Fruit fly (Drosophila melanogaster) whole organism, embryonic: Measurements from ENCODE around the gene CG17329.

Source experiments
- Adf1 ChIP-seq: fragments of 200-800 bp; sonication (Bioruptor generic); IDR thresholded peaks from 2 replicates; pipeline ENCODE4 v1.3.6; 2022; ENCODE audit warnings: missing biosample characterization, missing genetic modification characterization
- Asciz ChIP-seq: fragments of 200-800 bp; sonication (Bioruptor generic); optimal IDR thresholded peaks from 2 replicates; lab custom pipeline; 2017; ENCODE audit warnings: missing biosample characterization, mild to moderate bottlenecking, missing genetic modification characterization, missing genetic modification reagents
- Blimp-1 ChIP-seq: fragments of 200-800 bp; sonication (Bioruptor generic); optimal IDR thresholded peaks from 3 replicates; lab custom pipeline; 2018; ENCODE audit warnings: missing biosample characterization, missing genetic modification characterization, mild to moderate bottlenecking, moderate library complexity, missing genetic modification reagents
- BtbVII ChIP-seq: fragments of 200-800 bp; sonication (Bioruptor generic); optimal IDR thresholded peaks from 3 replicates; lab custom pipeline; 2017; ENCODE audit warnings: missing biosample characterization, mild to moderate bottlenecking, missing genetic modification characterization
- CG11085 ChIP-seq: fragments of 200-800 bp; sonication (Bioruptor generic); IDR thresholded peaks from 2 replicates; pipeline ENCODE4 v1.3.6; 2022; ENCODE audit warnings: missing biosample characterization, missing genetic modification characterization
- CG12659 ChIP-seq: fragments of 200-800 bp; sonication (Bioruptor generic); optimal IDR thresholded peaks from 3 replicates; lab custom pipeline; 2017; ENCODE audit warnings: mild to moderate bottlenecking, missing biosample characterization, missing genetic modification reagents, missing genetic modification characterization
- CG14710 ChIP-seq: fragments of 200-800 bp; sonication (Bioruptor generic); optimal IDR thresholded peaks from 3 replicates; lab custom pipeline; 2019; ENCODE audit warnings: missing biosample characterization, mild to moderate bottlenecking, missing genetic modification characterization, moderate library complexity
- CG18476 ChIP-seq: fragments of 200-800 bp; sonication (Bioruptor generic); optimal IDR thresholded peaks from 2 replicates; lab custom pipeline; 2016; ENCODE audit warnings: missing biosample characterization, mild to moderate bottlenecking, missing genetic modification characterization
- CG2678 ChIP-seq: fragments of 200-800 bp; sonication (Bioruptor generic); optimal IDR thresholded peaks from 3 replicates; lab custom pipeline; 2019; ENCODE audit warnings: missing biosample characterization, mild to moderate bottlenecking, missing genetic modification characterization, moderate library complexity
- CG30403 ChIP-seq: fragments of 200-800 bp; sonication (Bioruptor generic); optimal IDR thresholded peaks from 3 replicates; lab custom pipeline; 2016; ENCODE audit warnings: missing biosample characterization, missing genetic modification characterization
- CG4424 ChIP-seq: fragments of 200-800 bp; sonication (Bioruptor generic); optimal IDR thresholded peaks from 3 replicates; lab custom pipeline; 2016; ENCODE audit warnings: missing biosample characterization, missing genetic modification characterization
- CG5245 ChIP-seq: fragments of 200-800 bp; sonication (Bioruptor generic); optimal IDR thresholded peaks from 3 replicates; lab custom pipeline; 2016; ENCODE audit warnings: missing biosample characterization, missing genetic modification characterization
- CG7357 ChIP-seq: fragments of 200-800 bp; sonication (Bioruptor generic); IDR thresholded peaks from 3 replicates; pipeline ENCODE4 v1.3.6; 2022; ENCODE audit warnings: missing biosample characterization, missing genetic modification characterization
- CG7556 ChIP-seq: fragments of 200-800 bp; sonication (Bioruptor generic); optimal IDR thresholded peaks from 2 replicates; lab custom pipeline; 2017; ENCODE audit warnings: missing biosample characterization, mild to moderate bottlenecking, missing genetic modification characterization
- CG7786 ChIP-seq: fragments of 200-800 bp; sonication (Bioruptor generic); optimal IDR thresholded peaks from 2 replicates; lab custom pipeline; 2016; ENCODE audit warnings: missing biosample characterization, missing genetic modification characterization
- CG8924 ChIP-seq: fragments of 200-800 bp; optimal IDR thresholded peaks from 3 replicates; lab custom pipeline; 2019; ENCODE audit warnings: missing biosample characterization, mild to moderate bottlenecking, missing genetic modification characterization, moderate library complexity
- CHES-1-like ChIP-seq: fragments of 200-800 bp; sonication (Bioruptor generic); optimal IDR thresholded peaks from 2 replicates; lab custom pipeline; 2016; ENCODE audit warnings: missing biosample characterization, missing genetic modification characterization
- Dip2 ChIP-seq: fragments of 200-800 bp; sonication (Bioruptor generic); IDR thresholded peaks from 2 replicates; pipeline ENCODE4 v1.3.6; 2022; ENCODE audit warnings: missing biosample characterization, missing genetic modification characterization
- Dp ChIP-seq: fragments of 200-800 bp; sonication (Bioruptor generic); optimal IDR thresholded peaks from 2 replicates; lab custom pipeline; 2018; ENCODE audit warnings: missing biosample characterization, mild to moderate bottlenecking, missing genetic modification characterization, moderate library complexity
- Ets97D ChIP-seq: fragments of 200-800 bp; sonication (Bioruptor generic); optimal IDR thresholded peaks from 3 replicates; lab custom pipeline; 2016; ENCODE audit warnings: missing biosample characterization, missing genetic modification characterization
- HLH54F ChIP-seq: fragments of 200-800 bp; sonication (Bioruptor generic); optimal IDR thresholded peaks from 3 replicates; lab custom pipeline; 2016; ENCODE audit warnings: missing biosample characterization, missing genetic modification characterization
- HmgZ ChIP-seq: fragments of 200-800 bp; sonication (Bioruptor generic); optimal IDR thresholded peaks from 2 replicates; lab custom pipeline; 2018; ENCODE audit warnings: missing biosample characterization, mild to moderate bottlenecking, missing genetic modification characterization
- Hr3 ChIP-seq: fragments of 200-800 bp; sonication (Bioruptor generic); optimal IDR thresholded peaks from 3 replicates; lab custom pipeline; 2016; ENCODE audit warnings: missing biosample characterization, missing genetic modification characterization
- Hsf ChIP-seq: fragments of 200-800 bp; sonication (Bioruptor generic); optimal IDR thresholded peaks from 3 replicates; lab custom pipeline; 2016; ENCODE audit warnings: missing biosample characterization, missing genetic modification characterization
- Pdp1 ChIP-seq, 2 experiments: fragments of 200-800 bp; sonication (Bioruptor generic); optimal IDR thresholded peaks; 3 replicates each; lab custom pipeline; 2016; ENCODE audit warnings: missing biosample characterization in 2 of 2, missing genetic modification characterization in 2 of 2, mild to moderate bottlenecking in 1 of 2, moderate library complexity in 1 of 2
- Sox100B ChIP-seq: fragments of 200-800 bp; sonication (Bioruptor generic); optimal IDR thresholded peaks from 3 replicates; lab custom pipeline; 2018; ENCODE audit warnings: missing biosample characterization, mild to moderate bottlenecking, missing genetic modification characterization
- Sry-β ChIP-seq: fragments of 200-800 bp; sonication (Bioruptor generic); optimal IDR thresholded peaks from 2 replicates; lab custom pipeline; 2018; ENCODE audit warnings: missing biosample characterization, mild to moderate bottlenecking, missing genetic modification characterization, moderate library complexity
- Taf1 ChIP-seq: fragments of 200-800 bp; sonication (Bioruptor generic); IDR thresholded peaks from 2 replicates; pipeline ENCODE4 v1.3.6; 2022; ENCODE audit warnings: missing biosample characterization, missing genetic modification characterization
- Tbp ChIP-seq: fragments of >200 bp; optimal IDR thresholded peaks from 2 replicates; lab custom pipeline; 2018; ENCODE audit warnings: missing biosample characterization, missing genetic modification characterization
- bowl ChIP-seq: fragments of 200-800 bp; sonication (Bioruptor generic); IDR thresholded peaks from 2 replicates; pipeline ENCODE4 v1.3.6; 2022; ENCODE audit warnings: missing biosample characterization, missing genetic modification characterization
- eve ChIP-seq, 2 experiments: fragments of >200 bp; optimal IDR thresholded peaks; 2 replicates each; lab custom pipeline; 2017; ENCODE audit warnings: missing biosample characterization in 2 of 2, missing genetic modification characterization in 2 of 2
- fd102C ChIP-seq: fragments of 200-800 bp; sonication (Bioruptor generic); optimal IDR thresholded peaks from 2 replicates; lab custom pipeline; 2018; ENCODE audit warnings: missing biosample characterization, mild to moderate bottlenecking, missing genetic modification characterization, moderate library complexity
- lola ChIP-seq, 3 experiments: fragments of >200 bp in 2 of 3; fragments of 200-800 bp in 1 of 3; sonication (Bioruptor generic) in 1 of 3; optimal IDR thresholded peaks; 2 replicates each; lab custom pipeline; 2017 to 2019; ENCODE audit warnings: missing biosample characterization in 3 of 3, missing genetic modification characterization in 3 of 3, mild to moderate bottlenecking in 1 of 3, moderate library complexity in 1 of 3
- maf-S ChIP-seq: fragments of 200-800 bp; sonication (Bioruptor generic); optimal IDR thresholded peaks from 2 replicates; lab custom pipeline; 2016; ENCODE audit warnings: missing biosample characterization, missing genetic modification characterization
- nerfin-2 ChIP-seq: fragments of 200-800 bp; sonication (Bioruptor generic); IDR thresholded peaks from 2 replicates; pipeline ENCODE4 v1.3.6; 2022; ENCODE audit warnings: missing biosample characterization, missing genetic modification characterization; ENCODE audit not compliant: partially characterized antibody
- otp ChIP-seq: fragments of 200-800 bp; sonication (Bioruptor generic); IDR thresholded peaks from 3 replicates; pipeline ENCODE4, ENCODE4 v1.3.6; 2022; ENCODE audit warnings: missing biosample characterization, missing genetic modification characterization
- ranshi ChIP-seq: fragments of 200-800 bp; sonication (Bioruptor generic); IDR thresholded peaks from 2 replicates; pipeline ENCODE4 v1.3.6; 2022; ENCODE audit warnings: missing biosample characterization, missing genetic modification characterization
- repo ChIP-seq: fragments of 200-800 bp; sonication (Bioruptor generic); optimal IDR thresholded peaks from 2 replicates; lab custom pipeline; 2016; ENCODE audit warnings: missing biosample characterization, missing genetic modification characterization
- ro ChIP-seq: fragments of 200-800 bp; sonication (Bioruptor generic); IDR thresholded peaks from 2 replicates; pipeline ENCODE4 v1.3.6; 2022; ENCODE audit warnings: missing biosample characterization, missing genetic modification characterization
- run ChIP-seq: fragments of 200-800 bp; sonication (Bioruptor generic); optimal IDR thresholded peaks from 3 replicates; lab custom pipeline; 2018; ENCODE audit warnings: missing biosample characterization, mild to moderate bottlenecking, missing genetic modification characterization
- seq ChIP-seq: fragments of 200-800 bp; sonication (Bioruptor generic); IDR thresholded peaks from 2 replicates; pipeline ENCODE4 v1.3.6; 2022; ENCODE audit warnings: missing biosample characterization, missing genetic modification characterization
- tna ChIP-seq: fragments of 200-800 bp; sonication (Bioruptor generic); IDR thresholded peaks from 2 replicates; pipeline ENCODE4 v1.3.6; 2022; ENCODE audit warnings: missing biosample characterization, missing genetic modification characterization; ENCODE audit not compliant: partially characterized antibody
- twi ChIP-seq: fragments of 200-800 bp; optimal IDR thresholded peaks from 2 replicates; lab custom pipeline; 2019; ENCODE audit warnings: missing biosample characterization, mild to moderate bottlenecking, missing genetic modification characterization, moderate library complexity
- unpg ChIP-seq: fragments of 200-800 bp; sonication (Bioruptor generic); optimal IDR thresholded peaks from 3 replicates; lab custom pipeline; 2018; ENCODE audit warnings: missing biosample characterization, mild to moderate bottlenecking, missing genetic modification characterization, moderate library complexity
- vnd ChIP-seq: fragments of 200-800 bp; sonication (Bioruptor generic); IDR thresholded peaks from 3 replicates; pipeline ENCODE4 v1.3.6; 2022; ENCODE audit warnings: missing biosample characterization, missing genetic modification characterization; ENCODE audit not compliant: partially characterized antibody
- wor ChIP-seq: fragments of 200-800 bp; sonication (Bioruptor generic); IDR thresholded peaks from 2 replicates; pipeline ENCODE4 v1.3.6; 2022; ENCODE audit warnings: missing biosample characterization, missing genetic modification characterization
- z ChIP-seq: fragments of 200-800 bp; sonication (Bioruptor generic); IDR thresholded peaks from 3 replicates; pipeline ENCODE4 v1.3.6; 2022; ENCODE audit warnings: missing biosample characterization, missing genetic modification characterization
- zen2 ChIP-seq: fragments of 200-800 bp; sonication (Bioruptor generic); IDR thresholded peaks from 3 replicates; pipeline ENCODE4 v1.3.6; 2022; ENCODE audit warnings: missing biosample characterization, missing genetic modification characterization; ENCODE audit not compliant: partially characterized antibody

Gene CG17329

dm6 chr2L:16325515-16326257 lies 34.6 kb downstream of the CG17329 start, which contains the start of gene cact (continued):
- TF ChIP-seq maf-S (peak; percentile 90), vnd (GFP tag; lab: Robert Waterston, UW) (peak; percentile 51; the same call in 2 of the 3 replicates), CG18476 (GFP tag; lab: Kevin White, UChicago) (peak; percentile 88), Hsf (GFP tag; lab: Kevin White, UChicago) (peak; percentile 95), Pdp1 (GFP tag; optimal IDR thresholded peaks at IDR 0.05; lab: Kevin White, UChicago) (peak; percentile 92 to 94), tna (GFP tag; lab: Robert Waterston, UW) (no peak), CG12659 (GFP tag; lab: Kevin White, UChicago) (peak; percentile 95), Ets97D (GFP tag; lab: Kevin White, UChicago) (peak; percentile 91), ro (GFP tag; lab: Robert Waterston, UW) (peak; percentile 80), Hr3 (GFP tag; lab: Kevin White, UChicago) (peak; percentile 92), run (peak; percentile 89), twi (tag; lab: Kevin White, UChicago) (peak; percentile 89), CG8924 (tag; lab: Kevin White, UChicago) (peak; percentile 95), CHES-1-like (GFP tag; lab: Kevin White, UChicago) (peak; percentile 96), z (0 out of 3 replicates have a peak, but pooled peaks have one; percentile 14), CG30403 (GFP tag; lab: Kevin White, UChicago) (peak; percentile 97), ranshi (GFP tag; lab: Robert Waterston, UW) (peak; percentile 92), CG11085 (GFP tag; lab: Robert Waterston, UW) (peak; percentile 71), CG2678 (tag; lab: Kevin White, UChicago) (peak; percentile 93), Sry-β (GFP tag; lab: Kevin White, UChicago) (peak; percentile 47), Dp (GFP tag; lab: Kevin White, UChicago) (peak; percentile 69), Dip2 (no peak), zen2 (GFP tag; lab: Robert Waterston, UW) (no peak), Adf1 (GFP tag; lab: Robert Waterston, UW) (peak; percentile 65; the same call in 1 of the 2 replicates), repo (GFP tag; lab: Kevin White, UChicago) (peak; percentile 91), otp (GFP tag; lab: Robert Waterston, UW) (peak; percentile 89), eve (GFP tag; optimal IDR thresholded peaks at IDR 0.05; lab: Kevin White, UChicago) (peak in 1 of 2 experiments; percentile 90), wor (peak; percentile 79), fd102C (GFP tag; lab: Kevin White, UChicago) (peak; percentile 49), nerfin-2 (GFP tag; lab: Robert Waterston, UW) (no peak), CG7357 (GFP tag; lab: Robert Waterston, UW) (peak; percentile 88), HLH54F (GFP tag; lab: Kevin White, UChicago) (peak; percentile 95), Taf1 (GFP tag; lab: Robert Waterston, UW) (peak; percentile 82), CG4424 (GFP tag; lab: Kevin White, UChicago) (peak; percentile 92), seq (peak; percentile 88), HmgZ (tag; lab: Kevin White, UChicago) (peak; percentile 95), CG14710 (tag; lab: Kevin White, UChicago) (peak; percentile 96), BtbVII (peak; percentile 88), Tbp (no peak), CG7556 (GFP tag; lab: Kevin White, UChicago) (peak; percentile 91), CG5245 (GFP tag; lab: Kevin White, UChicago) (peak; percentile 82), Asciz (peak; percentile 84), CG7786 (peak; percentile 95), bowl (GFP tag; lab: Robert Waterston, UW) (peak; percentile 32; the same call in 1 of the 2 replicates), lola (GFP tag; optimal IDR thresholded peaks at IDR 0.05; lab: Kevin White, UChicago) (peak in 1 of 3 experiments; percentile 90), Sox100B (GFP tag; lab: Kevin White, UChicago) (peak; percentile 77), unpg (peak; percentile 95), Blimp-1 (GFP tag; lab: Kevin White, UChicago) (peak; percentile 89)
